Worm (Caenorhabditis elegans) whole organism, midembryonic: Measurements from ENCODE around the gene sre-32.
"Not testable (repeated sequence)": the region's sequence is repeated elsewhere in the genome, so short reads cannot be mapped to it uniquely, and the experiment has no call there.

Experiments used
- cog-1 ChIP-seq: sonication (generic microtip); optimal IDR thresholded peaks from 2 replicates; lab custom pipeline; 2016; ENCODE audit warnings: missing genetic modification characterization, missing compliant biosample characterization
- flt-1 ChIP-seq: fragments of 200-800 bp; sonication (Bioruptor generic); IDR thresholded peaks from 2 replicates; pipeline ENCODE4 v1.3.6; 2022; ENCODE audit warnings: missing genetic modification characterization, missing compliant biosample characterization
- ref-1 ChIP-seq: fragments of 200-800 bp; sonication (Bioruptor generic); conservative IDR thresholded peaks from 2 replicates; pipeline ENCODE4 v1.3.6; 2022; ENCODE audit warnings: missing genetic modification reagents, missing genetic modification characterization, missing compliant biosample characterization
- ztf-29 ChIP-seq: fragments of 200-800 bp; sonication (Bioruptor generic); IDR thresholded peaks from 2 replicates; pipeline ENCODE4 v1.3.6; 2022; ENCODE audit warnings: missing genetic modification reagents, missing genetic modification characterization, missing compliant biosample characterization

DNA sequence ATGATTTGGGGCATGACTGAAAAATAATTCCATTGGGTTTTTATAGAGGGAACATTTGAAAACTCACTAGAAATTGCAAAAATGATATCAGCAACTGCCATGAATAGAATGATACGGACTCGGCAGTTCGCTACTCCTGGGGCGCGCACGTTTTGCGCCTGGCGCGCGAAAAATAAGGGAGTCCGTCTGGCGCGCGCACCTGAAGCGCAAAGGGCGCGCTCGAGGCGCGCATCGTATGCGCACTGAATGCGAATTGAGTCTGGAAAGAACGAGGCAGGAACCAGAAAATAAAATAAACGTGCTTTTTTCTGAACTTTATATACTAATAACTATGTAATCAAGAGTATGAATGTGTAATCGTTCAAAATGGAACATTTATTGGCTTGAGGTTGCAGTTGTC lies 15.4 kb downstream of the sre-32 start, which contains the start of gene Y57A10C.10:
- not testable (repeated sequence) for TF ChIP-seq cog-1 (tag; lab: Kevin White, UChicago); flt-1 (GFP tag; lab: Robert Waterston, UW); ztf-29; ref-1
